Worm (Caenorhabditis elegans): ENCODE data around the gene Y62H9A.3.

DNA sequence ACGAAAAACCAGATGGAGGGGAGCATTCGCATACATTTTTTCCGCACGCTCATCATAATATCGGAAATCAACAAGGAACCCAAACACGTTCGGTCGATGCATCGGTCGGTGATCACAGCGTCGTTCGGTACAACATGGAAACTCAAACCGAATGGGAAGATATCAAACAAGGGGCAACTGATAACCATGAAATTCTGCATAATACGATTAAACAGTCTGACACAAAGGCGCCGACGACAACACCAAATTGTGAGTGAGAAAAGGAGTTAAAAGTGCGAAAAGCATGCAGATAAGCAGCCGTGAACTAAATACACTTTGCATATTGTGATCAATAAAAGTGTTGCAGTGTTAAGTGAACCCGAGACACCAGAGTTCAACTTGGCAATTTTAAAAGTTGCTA, 45.5 kb upstream of the Y62H9A.3 start:
- no peak for TF ChIP-seq aly-2 (tag; optimal IDR thresholded peaks at IDR 0.05)
- TF ChIP-seq nhr-12 (tag; optimal IDR thresholded peaks at IDR 0.05) = no peak
- TF ChIP-seq nhr-11 (tag; optimal IDR thresholded peaks at IDR 0.05) = no peak
- peak; percentile 48 for TF ChIP-seq fos-1 (tag; optimal IDR thresholded peaks at IDR 0.05)
- TF ChIP-seq elt-3 (tag; optimal IDR thresholded peaks at IDR 0.05) = no peak
- TF ChIP-seq zag-1 (tag; optimal IDR thresholded peaks at IDR 0.05) = no peak
- TF ChIP-seq lin-13 (GFP tag; optimal IDR thresholded peaks at IDR 0.05) = no peak
- TF ChIP-seq unc-55 (GFP tag; optimal IDR thresholded peaks at IDR 0.05) = no peak
- TF ChIP-seq peb-1 (tag; optimal IDR thresholded peaks at IDR 0.05) = no peak
- TF ChIP-seq unc-62 (GFP tag; optimal IDR thresholded peaks at IDR 0.05) = no peak
- TF ChIP-seq ama-1 (optimal IDR thresholded peaks at IDR 0.05) = no peak
- TF ChIP-seq unc-39 (tag; optimal IDR thresholded peaks at IDR 0.05) = no peak
- no peak for TF ChIP-seq dmd-4 (tag; optimal IDR thresholded peaks at IDR 0.05)
- TF ChIP-seq nhr-237 (tag; optimal IDR thresholded peaks at IDR 0.05) = no peak
